Fruit fly (Drosophila melanogaster) whole organism, embryonic: Measurements from ENCODE around the gene CG12056.

Experiments used
- Abd-B ChIP-seq: fragments of 200-800 bp; sonication (Bioruptor generic); optimal IDR thresholded peaks from 2 replicates; lab custom pipeline; 2018; ENCODE audit warnings: missing biosample characterization, mild to moderate bottlenecking, missing genetic modification characterization, moderate library complexity
- B-H1 ChIP-seq: fragments of 200-800 bp; sonication (Bioruptor generic); IDR thresholded peaks from 3 replicates; pipeline ENCODE4 v1.3.6; 2022; ENCODE audit warnings: missing biosample characterization, missing genetic modification characterization
- CG10431 ChIP-seq: fragments of 200-800 bp; sonication (Bioruptor generic); optimal IDR thresholded peaks from 3 replicates; lab custom pipeline; 2018; ENCODE audit warnings: missing biosample characterization, mild to moderate bottlenecking, missing genetic modification characterization
- CG12236 ChIP-seq: fragments of 200-800 bp; sonication (Bioruptor generic); optimal IDR thresholded peaks from 2 replicates; lab custom pipeline; 2016; ENCODE audit warnings: missing biosample characterization, missing genetic modification characterization
- CG12391 ChIP-seq: fragments of 200-800 bp; sonication (Bioruptor generic); optimal IDR thresholded peaks from 3 replicates; lab custom pipeline; 2018; ENCODE audit warnings: missing biosample characterization, mild to moderate bottlenecking, missing genetic modification characterization, moderate library complexity
- CG12659 ChIP-seq: fragments of 200-800 bp; sonication (Bioruptor generic); optimal IDR thresholded peaks from 3 replicates; lab custom pipeline; 2017; ENCODE audit warnings: mild to moderate bottlenecking, missing biosample characterization, missing genetic modification reagents, missing genetic modification characterization
- CG12744 ChIP-seq: fragments of 200-800 bp; sonication (Bioruptor generic); optimal IDR thresholded peaks from 2 replicates; lab custom pipeline; 2016; ENCODE audit warnings: missing biosample characterization, missing genetic modification characterization
- CG13287 ChIP-seq: fragments of 200-800 bp; sonication (Bioruptor generic); IDR thresholded peaks from 2 replicates; pipeline ENCODE4 v1.3.6; 2022; ENCODE audit warnings: missing biosample characterization, missing genetic modification characterization; ENCODE audit not compliant: partially characterized antibody
- CG15696 ChIP-seq: fragments of 200-800 bp; sonication (Bioruptor generic); optimal IDR thresholded peaks from 2 replicates; lab custom pipeline; 2019; ENCODE audit warnings: missing biosample characterization, mild to moderate bottlenecking, missing genetic modification characterization, moderate library complexity
- CG16813 ChIP-seq: fragments of 200-800 bp; sonication (Bioruptor generic); IDR thresholded peaks from 3 replicates; pipeline ENCODE4 v1.3.6; 2022; ENCODE audit warnings: missing biosample characterization, missing genetic modification characterization; ENCODE audit not compliant: partially characterized antibody
- CG17568 ChIP-seq: fragments of 200-800 bp; sonication (Bioruptor generic); optimal IDR thresholded peaks from 2 replicates; lab custom pipeline; 2018; ENCODE audit warnings: missing biosample characterization, mild to moderate bottlenecking, missing genetic modification characterization, moderate library complexity
- CG1792 ChIP-seq: fragments of 200-800 bp; sonication (Bioruptor generic); optimal IDR thresholded peaks from 2 replicates; lab custom pipeline; 2016; ENCODE audit warnings: missing biosample characterization, missing genetic modification characterization
- CG18262 ChIP-seq: fragments of 200-800 bp; optimal IDR thresholded peaks from 3 replicates; lab custom pipeline; 2019; ENCODE audit warnings: missing biosample characterization, mild to moderate bottlenecking, missing genetic modification characterization, moderate library complexity
- CG2120 ChIP-seq: fragments of 200-800 bp; sonication (Bioruptor generic); optimal IDR thresholded peaks from 3 replicates; lab custom pipeline; 2016; ENCODE audit warnings: missing biosample characterization, missing genetic modification characterization
- CG6689 ChIP-seq: fragments of 200-800 bp; sonication (Bioruptor generic); IDR thresholded peaks from 2 replicates; pipeline ENCODE4 v1.3.6; 2022; ENCODE audit warnings: missing biosample characterization, missing genetic modification characterization
- CG6854 ChIP-seq: fragments of 200-800 bp; sonication (Bioruptor generic); optimal IDR thresholded peaks from 3 replicates; lab custom pipeline; 2017; ENCODE audit warnings: missing biosample characterization, mild to moderate bottlenecking, missing genetic modification characterization
- CG7556 ChIP-seq: fragments of 200-800 bp; sonication (Bioruptor generic); optimal IDR thresholded peaks from 2 replicates; lab custom pipeline; 2017; ENCODE audit warnings: missing biosample characterization, mild to moderate bottlenecking, missing genetic modification characterization
- CTCF ChIP-seq: fragments of 200-800 bp; sonication (Bioruptor generic); optimal IDR thresholded peaks from 2 replicates; lab custom pipeline; 2017; ENCODE audit warnings: missing biosample characterization, mild to moderate bottlenecking, missing genetic modification characterization, moderate library complexity
- Dbx ChIP-seq: fragments of 200-800 bp; sonication (Bioruptor generic); IDR thresholded peaks from 3 replicates; pipeline ENCODE4 v1.3.6; 2022; ENCODE audit warnings: missing biosample characterization, missing genetic modification characterization
- Fer2 ChIP-seq: fragments of 200-800 bp; sonication (Bioruptor generic); optimal IDR thresholded peaks from 2 replicates; lab custom pipeline; 2018; ENCODE audit warnings: missing biosample characterization, mild to moderate bottlenecking, missing genetic modification characterization, moderate library complexity
- GATAe ChIP-seq: fragments of 200-800 bp; sonication (Bioruptor generic); conservative IDR thresholded peaks from 2 replicates; pipeline ENCODE4 v1.3.6; 2022; ENCODE audit warnings: missing biosample characterization, missing genetic modification characterization
- HLHmδ ChIP-seq: fragments of 200-800 bp; sonication (Bioruptor generic); optimal IDR thresholded peaks from 2 replicates; lab custom pipeline; 2018; ENCODE audit warnings: missing biosample characterization, mild to moderate bottlenecking, missing genetic modification characterization, moderate library complexity
- Hmr ChIP-seq: fragments of 200-800 bp; sonication (Bioruptor generic); optimal IDR thresholded peaks from 3 replicates; lab custom pipeline; 2017; ENCODE audit warnings: mild to moderate bottlenecking, missing biosample characterization, missing genetic modification reagents, missing genetic modification characterization
- Lhr ChIP-seq: fragments of 200-800 bp; sonication (Bioruptor generic); optimal IDR thresholded peaks from 3 replicates; lab custom pipeline; 2017; ENCODE audit warnings: mild to moderate bottlenecking, missing biosample characterization, missing genetic modification reagents, missing genetic modification characterization
- Oaz ChIP-seq: fragments of 200-800 bp; sonication (Bioruptor generic); IDR thresholded peaks from 2 replicates; pipeline ENCODE4 v1.3.6; 2022; ENCODE audit warnings: missing biosample characterization, missing genetic modification characterization
- Oli ChIP-seq: fragments of 200-800 bp; sonication (Bioruptor generic); optimal IDR thresholded peaks from 2 replicates; lab custom pipeline; 2018; ENCODE audit warnings: missing biosample characterization, mild to moderate bottlenecking, missing genetic modification characterization, moderate library complexity
- Ptx1 ChIP-seq: fragments of 200-800 bp; sonication (Bioruptor generic); IDR thresholded peaks from 2 replicates; pipeline ENCODE4 v1.3.6; 2022; ENCODE audit warnings: missing biosample characterization, missing genetic modification characterization
- az2 ChIP-seq: fragments of 200-800 bp; sonication (Bioruptor generic); optimal IDR thresholded peaks from 3 replicates; lab custom pipeline; 2016; ENCODE audit warnings: missing biosample characterization, missing genetic modification characterization
- bcd ChIP-seq: fragments of 200-800 bp; sonication (Bioruptor generic); optimal IDR thresholded peaks from 2 replicates; lab custom pipeline; 2017; ENCODE audit warnings: missing biosample characterization, mild to moderate bottlenecking, missing genetic modification characterization
- cas ChIP-seq: fragments of 200-800 bp; sonication (Bioruptor generic); IDR thresholded peaks from 2 replicates; pipeline ENCODE4 v1.3.6; 2022; ENCODE audit warnings: missing biosample characterization, missing genetic modification characterization
- chinmo ChIP-seq: fragments of 200-800 bp; sonication (Bioruptor generic); IDR thresholded peaks from 4 replicates; pipeline ENCODE4 v1.3.6; 2022; ENCODE audit warnings: missing biosample characterization, missing genetic modification characterization; ENCODE audit not compliant: partially characterized antibody
- chm ChIP-seq: fragments of 200-800 bp; sonication (Bioruptor generic); IDR thresholded peaks from 2 replicates; pipeline ENCODE4 v1.3.6; 2022; ENCODE audit warnings: missing biosample characterization, missing genetic modification characterization
- da ChIP-seq: fragments of 200-800 bp; sonication (Bioruptor generic); optimal IDR thresholded peaks from 2 replicates; lab custom pipeline; 2016; ENCODE audit warnings: missing biosample characterization, missing genetic modification characterization
- danr ChIP-seq: fragments of 200-800 bp; sonication (Bioruptor generic); IDR thresholded peaks from 2 replicates; pipeline ENCODE4 v1.3.6; 2022; ENCODE audit warnings: missing biosample characterization, missing genetic modification characterization
- emc ChIP-seq: fragments of 200-800 bp; sonication (Bioruptor generic); optimal IDR thresholded peaks from 2 replicates; lab custom pipeline; 2016; ENCODE audit warnings: missing biosample characterization, missing genetic modification characterization
- gsb-n ChIP-seq: fragments of 200-800 bp; sonication (Bioruptor generic); optimal IDR thresholded peaks from 3 replicates; lab custom pipeline; 2018; ENCODE audit warnings: missing biosample characterization, mild to moderate bottlenecking, missing genetic modification characterization
- ham ChIP-seq: fragments of 200-800 bp; sonication (Bioruptor generic); IDR thresholded peaks from 2 replicates; pipeline ENCODE4 v1.3.6; 2022; ENCODE audit warnings: missing biosample characterization, missing genetic modification characterization
- hb ChIP-seq: fragments of 200-800 bp; sonication (Bioruptor generic); IDR thresholded peaks from 3 replicates; pipeline ENCODE4 v1.3.6; 2022; ENCODE audit warnings: missing biosample characterization, missing genetic modification characterization; ENCODE audit not compliant: partially characterized antibody
- ind ChIP-seq: fragments of 200-800 bp; sonication (Bioruptor generic); optimal IDR thresholded peaks from 3 replicates; lab custom pipeline; 2016; ENCODE audit warnings: missing biosample characterization, missing genetic modification characterization
- jumu ChIP-seq: fragments of 200-800 bp; sonication (Bioruptor generic); optimal IDR thresholded peaks from 3 replicates; lab custom pipeline; 2016; ENCODE audit warnings: missing biosample characterization, missing genetic modification characterization
- kay ChIP-seq: fragments of 200-800 bp; sonication (Bioruptor generic); optimal IDR thresholded peaks from 2 replicates; lab custom pipeline; 2016; ENCODE audit warnings: missing biosample characterization, missing genetic modification characterization
- lola ChIP-seq, 3 experiments: fragments of >200 bp in 2 of 3; fragments of 200-800 bp in 1 of 3; sonication (Bioruptor generic) in 1 of 3; optimal IDR thresholded peaks; 2 replicates each; lab custom pipeline; 2017 to 2019; ENCODE audit warnings: missing biosample characterization in 3 of 3, missing genetic modification characterization in 3 of 3, mild to moderate bottlenecking in 1 of 3, moderate library complexity in 1 of 3
- nerfin-2 ChIP-seq: fragments of 200-800 bp; sonication (Bioruptor generic); IDR thresholded peaks from 2 replicates; pipeline ENCODE4 v1.3.6; 2022; ENCODE audit warnings: missing biosample characterization, missing genetic modification characterization; ENCODE audit not compliant: partially characterized antibody
- oc ChIP-seq: fragments of 200-800 bp; sonication (Bioruptor generic); optimal IDR thresholded peaks from 2 replicates; lab custom pipeline; 2018; ENCODE audit warnings: missing biosample characterization, mild to moderate bottlenecking, missing genetic modification characterization, moderate library complexity
- psq ChIP-seq: fragments of 200-800 bp; sonication (Bioruptor generic); optimal IDR thresholded peaks from 2 replicates; lab custom pipeline; 2017; ENCODE audit warnings: missing biosample characterization, missing genetic modification characterization
- ranshi ChIP-seq: fragments of 200-800 bp; sonication (Bioruptor generic); IDR thresholded peaks from 2 replicates; pipeline ENCODE4 v1.3.6; 2022; ENCODE audit warnings: missing biosample characterization, missing genetic modification characterization
- ro ChIP-seq: fragments of 200-800 bp; sonication (Bioruptor generic); IDR thresholded peaks from 2 replicates; pipeline ENCODE4 v1.3.6; 2022; ENCODE audit warnings: missing biosample characterization, missing genetic modification characterization
- run ChIP-seq: fragments of 200-800 bp; sonication (Bioruptor generic); optimal IDR thresholded peaks from 3 replicates; lab custom pipeline; 2018; ENCODE audit warnings: missing biosample characterization, mild to moderate bottlenecking, missing genetic modification characterization
- sens ChIP-seq: fragments of 200-800 bp; sonication (Bioruptor generic); peaks from one replicate; lab custom pipeline; 2016; ENCODE audit warnings: missing biosample characterization, missing genetic modification characterization
- tup ChIP-seq: fragments of 200-800 bp; sonication (Bioruptor generic); optimal IDR thresholded peaks from 2 replicates; lab custom pipeline; 2016; ENCODE audit warnings: missing biosample characterization, mild to moderate bottlenecking, missing genetic modification characterization, moderate library complexity
- unc-4 ChIP-seq: fragments of 200-800 bp; sonication (Bioruptor generic); IDR thresholded peaks from 2 replicates; pipeline ENCODE4 v1.3.6; 2022; ENCODE audit warnings: missing biosample characterization, missing genetic modification characterization; ENCODE audit not compliant: partially characterized antibody

The CG12056 gene

dm6 chrX:9196362-9196761 lies 3.9 kb downstream of the CG12056 start, which contains the start of gene CG12118 (continued):
- TF ChIP-seq chm (GFP tag; lab: Robert Waterston, UW) (peak; percentile 92), Ptx1 (GFP tag; lab: Robert Waterston, UW) (peak; percentile 86), bcd (GFP tag; lab: Kevin White, UChicago) (peak; percentile 58), CG12744 (no peak), ro (GFP tag; lab: Robert Waterston, UW) (no peak), GATAe (GFP tag; lab: Robert Waterston, UW) (no peak; the same call in 1 of the 2 replicates), psq (GFP tag; lab: Kevin White, UChicago) (peak; percentile 30), HLHmδ (GFP tag; lab: Kevin White, UChicago) (no peak), hb (peak; percentile 84), CG15696 (tag; lab: Kevin White, UChicago) (peak; percentile 62), lola (GFP tag; optimal IDR thresholded peaks at IDR 0.05; lab: Kevin White, UChicago) (peak in 1 of 3 experiments; percentile 75), da (GFP tag; lab: Kevin White, UChicago) (no peak), ranshi (GFP tag; lab: Robert Waterston, UW) (peak; percentile 75), CTCF (GFP tag; lab: Kevin White, UChicago) (no peak), oc (tag; lab: Kevin White, UChicago) (peak; percentile 54), CG6689 (GFP tag; lab: Robert Waterston, UW) (peak; percentile 80), CG6854 (GFP tag; lab: Kevin White, UChicago) (no peak), Oli (tag; lab: Kevin White, UChicago) (peak; percentile 59), CG18262 (peak; percentile 76), CG12659 (GFP tag; lab: Kevin White, UChicago) (peak; percentile 74), unc-4 (peak; percentile 96), Abd-B (GFP tag; lab: Kevin White, UChicago) (peak; percentile 63), kay (GFP tag; lab: Kevin White, UChicago) (peak; percentile 62), sens (peak; percentile 88), CG12236 (GFP tag; lab: Kevin White, UChicago) (no peak), cas (GFP tag; lab: Robert Waterston, UW) (peak; percentile 55; the same call in 1 of the 2 replicates), CG7556 (GFP tag; lab: Kevin White, UChicago) (peak; percentile 78), tup (GFP tag; lab: Kevin White, UChicago) (peak; percentile 34), run (tag; lab: Kevin White, UChicago) (no peak), CG13287 (peak; percentile 96), Dbx (GFP tag; lab: Robert Waterston, UW) (peak; percentile 82), CG17568 (no peak), nerfin-2 (peak; percentile 89), CG2120 (peak; percentile 86), danr (GFP tag; lab: Robert Waterston, UW) (0 out of 2 replicates have a peak, but pooled peaks have one; percentile 46), emc (GFP tag; lab: Kevin White, UChicago) (no peak), CG1792 (GFP tag; lab: Kevin White, UChicago) (no peak), jumu (GFP tag; lab: Kevin White, UChicago) (no peak), CG16813 (GFP tag; lab: Robert Waterston, UW) (peak; percentile 92), B-H1 (GFP tag; lab: Robert Waterston, UW) (peak; percentile 62), ham (GFP tag; lab: Robert Waterston, UW) (peak; percentile 33; the same call in 1 of the 2 replicates), Lhr (GFP tag; lab: Kevin White, UChicago) (peak; percentile 52), ind (GFP tag; lab: Kevin White, UChicago) (peak; percentile 80), Fer2 (tag; lab: Kevin White, UChicago) (peak; percentile 55), gsb-n (peak; percentile 56), CG10431 (GFP tag; lab: Kevin White, UChicago) (no peak), Oaz (GFP tag; lab: Robert Waterston, UW) (peak; percentile 48; the same call in 1 of the 2 replicates), Hmr (GFP tag; lab: Kevin White, UChicago) (peak; percentile 72), chinmo (GFP tag; lab: Robert Waterston, UW) (peak; percentile 72; the same call in 1 of the 4 replicates), CG12391 (tag; lab: Kevin White, UChicago) (peak; percentile 91), az2 (peak; percentile 89)
